Fruit fly (Drosophila melanogaster) whole organism, pupa: ENCODE data around the gene Sfp24Ba.

ENCODE experiments used
- CG14655 ChIP-seq: fragments of 200-800 bp; sonication (Bioruptor generic); optimal IDR thresholded peaks from 3 replicates; lab custom pipeline; 2017; ENCODE audit warnings: mild to moderate bottlenecking, missing biosample characterization, missing genetic modification reagents, missing genetic modification characterization
- CG15710 ChIP-seq: fragments of 200-800 bp; sonication (Bioruptor generic); optimal IDR thresholded peaks from 2 replicates; lab custom pipeline; 2018; ENCODE audit warnings: missing biosample characterization, mild to moderate bottlenecking, missing genetic modification characterization, moderate library complexity
- CG34367 ChIP-seq: fragments of 200-800 bp; sonication (Bioruptor generic); optimal IDR thresholded peaks from 2 replicates; lab custom pipeline; 2018; ENCODE audit warnings: missing biosample characterization, mild to moderate bottlenecking, missing genetic modification characterization
- CG9948 ChIP-seq: fragments of 200-800 bp; sonication (Bioruptor generic); optimal IDR thresholded peaks from 2 replicates; lab custom pipeline; 2018; ENCODE audit warnings: missing biosample characterization, mild to moderate bottlenecking, missing genetic modification characterization, moderate library complexity
- Pif1A ChIP-seq: fragments of 200-800 bp; sonication (Bioruptor generic); optimal IDR thresholded peaks from 3 replicates; lab custom pipeline; 2016; ENCODE audit warnings: missing biosample characterization, missing genetic modification characterization
- rn ChIP-seq: fragments of 200-800 bp; sonication (Bioruptor generic); IDR thresholded peaks from 2 replicates; pipeline ENCODE4 v1.3.6; 2022; ENCODE audit warnings: missing biosample characterization, missing genetic modification characterization

- TF ChIP-seq rn (GFP tag; lab: Robert Waterston, UW) (no peak), CG34367 (no peak), CG9948 (tag; lab: Kevin White, UChicago) (no peak), CG15710 (tag; lab: Kevin White, UChicago) (no peak), Pif1A (GFP tag; lab: Kevin White, UChicago) (no peak), CG14655 (GFP tag; lab: Kevin White, UChicago) (no peak)
These were observed 30.7 kb upstream of the Sfp24Ba start, which contains the start of the genes CG10031 and CG42464 for dm6 chr2L:3698992-3699514.
